Fruit fly (Drosophila melanogaster): ENCODE results near the gene CG14564.
A peak's percentile ranks its signal among the peaks of the same experiment; 100 is the strongest.

Gene CG14564

dm6 chr3L:21765931-21766330, 9.0 kb downstream of the CG14564 start:
- TF ChIP-seq CG11762 (GFP tag; optimal IDR thresholded peaks at IDR 0.05; ENCODE audit: insufficient read depth): no peak
- TF ChIP-seq CG6854 (GFP tag; optimal IDR thresholded peaks at IDR 0.05): no peak
- TF ChIP-seq vri (GFP tag; optimal IDR thresholded peaks at IDR 0.05): no peak
- no peak for TF ChIP-seq spab (GFP tag; optimal IDR thresholded peaks at IDR 0.05)
- TF ChIP-seq acj6 (GFP tag; optimal IDR thresholded peaks at IDR 0.05): no peak
- no peak for TF ChIP-seq CG8119 (GFP tag; IDR thresholded peaks at IDR 0.05)
- TF ChIP-seq eg (GFP tag; IDR thresholded peaks at IDR 0.05): no peak
- no peak for TF ChIP-seq fd85E (GFP tag; optimal IDR thresholded peaks at IDR 0.05)
- no peak for TF ChIP-seq CG34406 (GFP tag; optimal IDR thresholded peaks at IDR 0.05)

dm6 chr3L:21769515-21769914, 12.6 kb downstream of the CG14564 start, which contains the start of gene CG7370:
Gene CG7370, plus strand, starts transcription at chr3L:21769815.
- TF ChIP-seq CG6276 (GFP tag; optimal IDR thresholded peaks at IDR 0.05) (no peak), CG4318 (GFP tag; optimal IDR thresholded peaks at IDR 0.05) (no peak), vri (GFP tag; optimal IDR thresholded peaks at IDR 0.05) (no peak), Ets21C (GFP tag; optimal IDR thresholded peaks at IDR 0.05) (no peak), Met (GFP tag; optimal IDR thresholded peaks at IDR 0.05) (no peak), CG16779 (tag; optimal IDR thresholded peaks at IDR 0.05) (no peak), acj6 (GFP tag; optimal IDR thresholded peaks at IDR 0.05) (no peak), Hr4 (GFP tag; optimal IDR thresholded peaks at IDR 0.05) (no peak), Smox (GFP tag; optimal IDR thresholded peaks at IDR 0.05) (no peak), CG3032 (tag; optimal IDR thresholded peaks at IDR 0.05) (no peak), CG10669 (GFP tag; optimal IDR thresholded peaks at IDR 0.05) (no peak), esn (GFP tag; optimal IDR thresholded peaks at IDR 0.05) (no peak), CG7368 (GFP tag; optimal IDR thresholded peaks at IDR 0.05) (no peak), OdsH (GFP tag; optimal IDR thresholded peaks at IDR 0.05) (no peak), cyc (GFP tag; optimal IDR thresholded peaks at IDR 0.05) (no peak), CG9139 (GFP tag; optimal IDR thresholded peaks at IDR 0.05) (no peak), CG31627 (GFP tag; optimal IDR thresholded peaks at IDR 0.05) (no peak), CG6854 (GFP tag; optimal IDR thresholded peaks at IDR 0.05) (no peak), CG8319 (GFP tag; optimal IDR thresholded peaks at IDR 0.05) (no peak), fd85E (GFP tag; optimal IDR thresholded peaks at IDR 0.05) (no peak)

DNA sequence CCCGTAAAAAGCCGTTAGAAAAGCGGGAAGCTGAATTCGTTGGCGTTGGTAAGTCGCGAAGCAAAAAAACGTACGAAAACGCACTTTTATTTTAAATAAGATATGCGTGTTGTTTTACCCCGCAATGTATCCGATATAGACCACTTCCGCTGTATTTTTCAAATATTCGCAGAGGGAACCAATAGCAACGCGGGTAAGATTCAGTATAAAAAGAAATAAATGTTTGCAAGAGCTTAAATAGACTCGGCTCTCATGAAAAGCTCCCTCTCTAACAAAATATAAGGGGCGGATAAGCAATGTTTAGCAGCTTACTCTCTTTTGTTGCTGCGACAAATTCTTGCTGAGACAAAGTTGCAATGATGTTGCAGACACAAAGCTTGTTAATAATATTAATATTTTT, 13.4 kb downstream of the CG14564 start, which contains the start of gene Syn1:
TSS of gene Syn1 (minus strand) at position 207 of the 400 bp plus-strand sequence.
- TF ChIP-seq fkh (GFP tag; optimal IDR thresholded peaks at IDR 0.05) (peak; percentile 48), CG6854 (GFP tag; optimal IDR thresholded peaks at IDR 0.05) (no peak), CG10669 (GFP tag; optimal IDR thresholded peaks at IDR 0.05) (no peak), ss (GFP tag; optimal IDR thresholded peaks at IDR 0.05) (no peak), Eip93F (GFP tag; optimal IDR thresholded peaks at IDR 0.05) (no peak), CG31627 (GFP tag; optimal IDR thresholded peaks at IDR 0.05) (no peak), esn (GFP tag; optimal IDR thresholded peaks at IDR 0.05) (no peak), net (GFP tag; optimal IDR thresholded peaks at IDR 0.05) (peak; percentile 14), OdsH (GFP tag; optimal IDR thresholded peaks at IDR 0.05) (no peak), Blimp-1 (GFP tag; optimal IDR thresholded peaks at IDR 0.05) (no peak), Eip75B (GFP tag; optimal IDR thresholded peaks at IDR 0.05) (no peak), Lpt (GFP tag; optimal IDR thresholded peaks at IDR 0.05) (no peak), CG15336 (GFP tag; IDR thresholded peaks at IDR 0.05) (peak; percentile 26; the same call in 1 of the 2 replicates), CG6808 (GFP tag; optimal IDR thresholded peaks at IDR 0.05) (no peak), Hr39 (GFP tag; optimal IDR thresholded peaks at IDR 0.05) (no peak), Sox14 (GFP tag; optimal IDR thresholded peaks at IDR 0.05) (no peak), achi (GFP tag; optimal IDR thresholded peaks at IDR 0.05) (no peak)

- TF ChIP-seq CG11902 (GFP tag; optimal IDR thresholded peaks at IDR 0.05) (no peak), Lpt (GFP tag; optimal IDR thresholded peaks at IDR 0.05) (no peak), Eip78C (GFP tag) (no peak), achi (GFP tag; optimal IDR thresholded peaks at IDR 0.05) (no peak), dac (GFP tag; optimal IDR thresholded peaks at IDR 0.05) (no peak), Sox102F (GFP tag; optimal IDR thresholded peaks at IDR 0.05) (no peak), CG8119 (GFP tag; IDR thresholded peaks at IDR 0.05) (no peak), Eip93F (GFP tag; optimal IDR thresholded peaks at IDR 0.05) (no peak), fkh (GFP tag; optimal IDR thresholded peaks at IDR 0.05) (no peak), CG31627 (GFP tag; optimal IDR thresholded peaks at IDR 0.05) (no peak), CG10669 (GFP tag; optimal IDR thresholded peaks at IDR 0.05) (no peak)
These were observed 16.9 kb downstream of the CG14564 start for dm6 chr3L:21773855-21774254.

All from whole organism, prepupa.